Fruit fly (Drosophila melanogaster) whole organism, embryonic: ENCODE data around the gene Art9.

Experiments
- Adf1 ChIP-seq: fragments of 200-800 bp; sonication (Bioruptor generic); IDR thresholded peaks from 2 replicates; pipeline ENCODE4 v1.3.6; 2022; ENCODE audit warnings: missing biosample characterization, missing genetic modification characterization
- Atf-2 ChIP-seq: fragments of 200-800 bp; sonication (Bioruptor generic); optimal IDR thresholded peaks from 2 replicates; lab custom pipeline; 2016; ENCODE audit warnings: missing biosample characterization, missing genetic modification characterization
- BEAF-32 ChIP-seq: fragments of 200-800 bp; sonication (Bioruptor generic); optimal IDR thresholded peaks from 3 replicates; lab custom pipeline; 2017; ENCODE audit warnings: missing biosample characterization, missing genetic modification characterization, mild to moderate bottlenecking, moderate library complexity, missing genetic modification reagents
- CG11398 ChIP-seq: fragments of 200-800 bp; sonication (Bioruptor generic); optimal IDR thresholded peaks from 2 replicates; lab custom pipeline; 2016; ENCODE audit warnings: missing biosample characterization, missing genetic modification characterization
- CG12391 ChIP-seq: fragments of 200-800 bp; sonication (Bioruptor generic); optimal IDR thresholded peaks from 3 replicates; lab custom pipeline; 2018; ENCODE audit warnings: missing biosample characterization, mild to moderate bottlenecking, missing genetic modification characterization, moderate library complexity
- CG13624 ChIP-seq: fragments of 200-800 bp; sonication (Bioruptor generic); optimal IDR thresholded peaks from 2 replicates; lab custom pipeline; 2016; ENCODE audit warnings: missing biosample characterization, missing genetic modification characterization
- CG13894 ChIP-seq: fragments of 200-800 bp; sonication (Bioruptor generic); optimal IDR thresholded peaks from 3 replicates; lab custom pipeline; 2018; ENCODE audit warnings: missing biosample characterization, mild to moderate bottlenecking, missing genetic modification characterization, moderate library complexity
- CG14710 ChIP-seq: fragments of 200-800 bp; sonication (Bioruptor generic); optimal IDR thresholded peaks from 3 replicates; lab custom pipeline; 2019; ENCODE audit warnings: missing biosample characterization, mild to moderate bottlenecking, missing genetic modification characterization, moderate library complexity
- CG17385 ChIP-seq: fragments of 200-800 bp; sonication (Bioruptor generic); optimal IDR thresholded peaks from 3 replicates; lab custom pipeline; 2018; ENCODE audit warnings: missing biosample characterization, mild to moderate bottlenecking, missing genetic modification characterization
- CG17829 ChIP-seq: fragments of 200-800 bp; optimal IDR thresholded peaks from 2 replicates; lab custom pipeline; 2019; ENCODE audit warnings: missing biosample characterization, mild to moderate bottlenecking, missing genetic modification characterization, moderate library complexity
- CG2712 ChIP-seq: fragments of 200-800 bp; optimal IDR thresholded peaks from 3 replicates; lab custom pipeline; 2019; ENCODE audit warnings: missing biosample characterization, mild to moderate bottlenecking, missing genetic modification characterization, moderate library complexity
- CG3281 ChIP-seq: fragments of 200-800 bp; sonication (Bioruptor generic); optimal IDR thresholded peaks from 3 replicates; lab custom pipeline; 2017; ENCODE audit warnings: missing biosample characterization, mild to moderate bottlenecking, missing genetic modification characterization
- CG3995 ChIP-seq: fragments of 200-800 bp; sonication (Bioruptor generic); optimal IDR thresholded peaks from 3 replicates; lab custom pipeline; 2016; ENCODE audit warnings: missing biosample characterization, missing genetic modification characterization
- CG5180 ChIP-seq: fragments of 200-800 bp; sonication (Bioruptor generic); optimal IDR thresholded peaks from 3 replicates; lab custom pipeline; 2017; ENCODE audit warnings: missing biosample characterization, missing genetic modification characterization, mild to moderate bottlenecking, moderate library complexity, missing genetic modification reagents
- CG6791 ChIP-seq: fragments of 200-800 bp; sonication (Bioruptor generic); IDR thresholded peaks from 3 replicates; pipeline ENCODE4 v1.3.6; 2022; ENCODE audit warnings: missing biosample characterization, missing genetic modification characterization; ENCODE audit not compliant: partially characterized antibody
- CkIIα-i1 ChIP-seq: fragments of 200-800 bp; sonication (Bioruptor generic); IDR thresholded peaks from 2 replicates; pipeline ENCODE4 v1.3.6; 2022; ENCODE audit warnings: missing biosample characterization, missing genetic modification characterization
- D19A ChIP-seq: fragments of 200-800 bp; optimal IDR thresholded peaks from 3 replicates; lab custom pipeline; 2019; ENCODE audit warnings: missing biosample characterization, mild to moderate bottlenecking, missing genetic modification characterization, moderate library complexity
- Deaf1 ChIP-seq: fragments of 200-800 bp; optimal IDR thresholded peaks from 3 replicates; lab custom pipeline; 2019; ENCODE audit warnings: missing biosample characterization, mild to moderate bottlenecking, missing genetic modification characterization, moderate library complexity
- Doc3 ChIP-seq: fragments of 200-800 bp; sonication (Bioruptor generic); IDR thresholded peaks from 3 replicates; pipeline ENCODE4 v1.3.6; 2022; ENCODE audit warnings: missing biosample characterization, missing genetic modification characterization; ENCODE audit not compliant: partially characterized antibody
- E2f2 ChIP-seq: fragments of 200-800 bp; sonication (Bioruptor generic); IDR thresholded peaks from 2 replicates; pipeline ENCODE4 v1.3.6; 2022; ENCODE audit warnings: missing biosample characterization, missing genetic modification characterization
- Ets65A ChIP-seq: fragments of 200-800 bp; sonication (Bioruptor generic); peaks from one replicate; lab custom pipeline; 2016; ENCODE audit warnings: missing biosample characterization, missing genetic modification characterization
- HLH3B ChIP-seq: fragments of 200-800 bp; sonication (Bioruptor generic); IDR thresholded peaks from 2 replicates; pipeline ENCODE4 v1.3.6; 2022; ENCODE audit warnings: missing biosample characterization, missing genetic modification characterization
- Med ChIP-seq: fragments of 200-800 bp; sonication (Bioruptor generic); peaks from one replicate; lab custom pipeline; 2016; ENCODE audit warnings: missing biosample characterization, missing genetic modification characterization, mild to moderate bottlenecking, inconsistent platforms, moderate library complexity
- Rfx ChIP-seq: fragments of 200-800 bp; sonication (Bioruptor generic); IDR thresholded peaks from 2 replicates; pipeline ENCODE4 v1.3.6; 2022; ENCODE audit warnings: missing biosample characterization, missing genetic modification characterization
- YL-1 ChIP-seq: fragments of 200-800 bp; sonication (Bioruptor generic); optimal IDR thresholded peaks from 3 replicates; lab custom pipeline; 2017; ENCODE audit warnings: missing biosample characterization, mild to moderate bottlenecking, missing genetic modification characterization
- bbx ChIP-seq: fragments of 200-800 bp; sonication (Bioruptor generic); IDR thresholded peaks from 2 replicates; pipeline ENCODE4 v1.3.6; 2022; ENCODE audit warnings: missing biosample characterization, missing genetic modification characterization; ENCODE audit not compliant: partially characterized antibody
- cg ChIP-seq: fragments of 200-800 bp; sonication (Bioruptor generic); optimal IDR thresholded peaks from 3 replicates; lab custom pipeline; 2019; ENCODE audit warnings: missing biosample characterization, mild to moderate bottlenecking, missing genetic modification characterization, moderate library complexity
- chinmo ChIP-seq: fragments of 200-800 bp; sonication (Bioruptor generic); IDR thresholded peaks from 4 replicates; pipeline ENCODE4 v1.3.6; 2022; ENCODE audit warnings: missing biosample characterization, missing genetic modification characterization; ENCODE audit not compliant: partially characterized antibody
- crp ChIP-seq, 2 experiments: fragments of 200-800 bp; sonication (Bioruptor generic); optimal IDR thresholded peaks; 2 replicates in 1 of 2; 3 replicates in 1 of 2; lab custom pipeline; 2017; ENCODE audit warnings: missing biosample characterization in 2 of 2, missing genetic modification characterization in 2 of 2, mild to moderate bottlenecking in 1 of 2, moderate library complexity in 1 of 2
- dmrt11E ChIP-seq: fragments of 200-800 bp; sonication (Bioruptor generic); optimal IDR thresholded peaks from 3 replicates; lab custom pipeline; 2018; ENCODE audit warnings: missing biosample characterization, mild to moderate bottlenecking, missing genetic modification characterization, moderate library complexity
- ewg ChIP-seq: fragments of 200-800 bp; sonication (Bioruptor generic); optimal IDR thresholded peaks from 3 replicates; lab custom pipeline; 2017; ENCODE audit warnings: mild to moderate bottlenecking, missing biosample characterization, missing genetic modification reagents, missing genetic modification characterization
- fd102C ChIP-seq: fragments of 200-800 bp; sonication (Bioruptor generic); optimal IDR thresholded peaks from 2 replicates; lab custom pipeline; 2018; ENCODE audit warnings: missing biosample characterization, mild to moderate bottlenecking, missing genetic modification characterization, moderate library complexity
- fd64A ChIP-seq: fragments of 200-800 bp; sonication (Bioruptor generic); optimal IDR thresholded peaks from 3 replicates; lab custom pipeline; 2018; ENCODE audit warnings: missing biosample characterization, mild to moderate bottlenecking, missing genetic modification characterization
- fd96Cb ChIP-seq: fragments of 200-800 bp; sonication (Bioruptor generic); optimal IDR thresholded peaks from 2 replicates; lab custom pipeline; 2018; ENCODE audit warnings: missing biosample characterization, mild to moderate bottlenecking, missing genetic modification characterization, moderate library complexity
- gcm ChIP-seq: fragments of 200-800 bp; sonication (Bioruptor generic); optimal IDR thresholded peaks from 2 replicates; lab custom pipeline; 2019; ENCODE audit warnings: missing biosample characterization, mild to moderate bottlenecking, missing genetic modification characterization, moderate library complexity
- ham ChIP-seq: fragments of 200-800 bp; sonication (Bioruptor generic); IDR thresholded peaks from 2 replicates; pipeline ENCODE4 v1.3.6; 2022; ENCODE audit warnings: missing biosample characterization, missing genetic modification characterization
- jing ChIP-seq: fragments of 200-800 bp; sonication (Bioruptor generic); optimal IDR thresholded peaks from 2 replicates; lab custom pipeline; 2018; ENCODE audit warnings: missing biosample characterization, mild to moderate bottlenecking, missing genetic modification characterization
- lab ChIP-seq: fragments of 200-800 bp; sonication (Bioruptor generic); optimal IDR thresholded peaks from 3 replicates; lab custom pipeline; 2017; ENCODE audit warnings: missing biosample characterization, missing genetic modification characterization, mild to moderate bottlenecking, moderate library complexity, missing genetic modification reagents
- lola ChIP-seq, 3 experiments: fragments of >200 bp in 2 of 3; fragments of 200-800 bp in 1 of 3; sonication (Bioruptor generic) in 1 of 3; optimal IDR thresholded peaks; 2 replicates each; lab custom pipeline; 2017 to 2019; ENCODE audit warnings: missing biosample characterization in 3 of 3, missing genetic modification characterization in 3 of 3, mild to moderate bottlenecking in 1 of 3, moderate library complexity in 1 of 3
- nom ChIP-seq: fragments of 200-800 bp; sonication (Bioruptor generic); optimal IDR thresholded peaks from 2 replicates; lab custom pipeline; 2017; ENCODE audit warnings: missing biosample characterization, missing genetic modification characterization, mild to moderate bottlenecking, moderate library complexity, missing genetic modification reagents
- rib ChIP-seq: fragments of 200-800 bp; sonication (Bioruptor generic); IDR thresholded peaks from 2 replicates; pipeline ENCODE4 v1.3.6; 2022; ENCODE audit warnings: missing biosample characterization, missing genetic modification characterization
- sisA ChIP-seq: fragments of 200-800 bp; sonication (Bioruptor generic); IDR thresholded peaks from 2 replicates; pipeline ENCODE4 v1.3.6; 2022; ENCODE audit warnings: missing biosample characterization, missing genetic modification characterization
- slbo ChIP-seq: fragments of 200-800 bp; sonication (Bioruptor generic); IDR thresholded peaks from 2 replicates; pipeline ENCODE4 v1.3.6; 2022; ENCODE audit warnings: missing biosample characterization, missing genetic modification characterization
- sr ChIP-seq: fragments of 200-800 bp; sonication (Bioruptor generic); IDR thresholded peaks from 3 replicates; pipeline ENCODE4 v1.3.6; 2022; ENCODE audit warnings: missing biosample characterization, missing genetic modification characterization
- ttk ChIP-seq: fragments of 200-800 bp; sonication (Bioruptor generic); IDR thresholded peaks from 2 replicates; pipeline ENCODE4 v2.1.2; 2022; ENCODE audit warnings: missing biosample characterization, missing genetic modification characterization

Gene Art9

dm6 chr3R:13907355-13908105 lies 35.7 kb downstream of the Art9 start (continued):
- TF ChIP-seq lola (GFP tag; optimal IDR thresholded peaks at IDR 0.05; lab: Kevin White, UChicago) (peak in 1 of 3 experiments; percentile 9), dmrt11E (tag; lab: Kevin White, UChicago) (peak; percentile 61), CG12391 (peak; percentile 62), lab (GFP tag; lab: Kevin White, UChicago) (peak; percentile 5), Atf-2 (GFP tag; lab: Kevin White, UChicago) (no peak)

DNA sequence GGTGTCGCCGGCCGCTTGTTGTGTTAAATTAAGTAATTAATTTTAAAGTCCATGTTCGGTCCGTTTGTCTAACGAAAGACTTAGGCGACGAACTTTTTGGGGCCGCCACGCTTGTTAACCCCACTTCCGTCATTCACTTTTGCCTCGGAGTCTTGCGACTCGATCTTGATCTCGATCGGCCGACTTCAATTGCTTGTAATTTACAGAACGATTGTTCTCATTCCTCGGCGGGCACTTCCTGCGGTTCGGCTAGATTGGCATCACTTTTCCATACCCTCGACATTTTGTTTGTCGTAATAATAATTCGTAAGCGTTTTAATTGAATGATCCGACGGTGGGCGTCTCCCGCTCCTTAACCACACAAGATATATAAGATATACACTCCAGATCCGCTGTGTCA lies 36.5 kb downstream of the Art9 start:
- TF ChIP-seq YL-1 (GFP tag; lab: Kevin White, UChicago) (no peak), CG5180 (GFP tag; lab: Kevin White, UChicago) (no peak), ham (GFP tag; lab: Robert Waterston, UW) (no peak), CG13894 (tag; lab: Kevin White, UChicago) (no peak), sisA (GFP tag; lab: Robert Waterston, UW) (no peak), Ets65A (GFP tag; lab: Kevin White, UChicago) (peak; percentile 93), ewg (GFP tag; lab: Kevin White, UChicago) (no peak), crp (GFP tag; optimal IDR thresholded peaks at IDR 0.05; lab: Kevin White, UChicago) (no peak), fd102C (GFP tag; lab: Kevin White, UChicago) (no peak), CG14710 (no peak), Med (GFP tag; lab: Kevin White, UChicago) (peak; percentile 35), ttk (GFP tag; lab: Robert Waterston, UW) (no peak), CG11398 (GFP tag; lab: Kevin White, UChicago) (no peak), CkIIα-i1 (no peak)

- TF ChIP-seq D19A (tag; lab: Kevin White, UChicago) (no peak), Adf1 (peak; percentile 60; the same call in 1 of the 2 replicates), CG2712 (tag; lab: Kevin White, UChicago) (peak; percentile 3), CG6791 (peak; percentile 53; the same call in 1 of the 3 replicates), sr (GFP tag; lab: Robert Waterston, UW) (peak; percentile 33; the same call in 1 of the 3 replicates), CG3281 (no peak), chinmo (GFP tag; lab: Robert Waterston, UW) (peak; percentile 79; the same call in 2 of the 4 replicates), Rfx (GFP tag; lab: Robert Waterston, UW) (peak; percentile 40; the same call in 1 of the 2 replicates), slbo (no peak), rib (GFP tag; lab: Robert Waterston, UW) (peak; percentile 61; the same call in 1 of the 2 replicates), CG3995 (GFP tag; lab: Kevin White, UChicago) (no peak), Doc3 (GFP tag; lab: Robert Waterston, UW) (peak; percentile 26; the same call in 1 of the 3 replicates), jing (peak; percentile 46), fd96Cb (no peak), CG17829 (peak; percentile 67), fd64A (peak; percentile 13), BEAF-32 (GFP tag; lab: Kevin White, UChicago) (no peak), cg (peak; percentile 51), CG17385 (GFP tag; lab: Kevin White, UChicago) (peak; percentile 3), bbx (peak; percentile 58), ttk (GFP tag; lab: Robert Waterston, UW) (peak; percentile 30; the same call in 1 of the 2 replicates), E2f2 (GFP tag; lab: Robert Waterston, UW) (peak; percentile 29; the same call in 1 of the 2 replicates), CG13624 (GFP tag; lab: Kevin White, UChicago) (no peak), gcm (GFP tag; lab: Kevin White, UChicago) (peak; percentile 34), HLH3B (GFP tag; lab: Robert Waterston, UW) (no peak), Deaf1 (tag; lab: Kevin White, UChicago) (peak; percentile 56), nom (peak; percentile 57)
These were observed 41.7 kb downstream of the Art9 start, which contains the start of gene ems for dm6 chr3R:13901543-13901945. Gene ems (plus strand): TSS chr3R:13901853.
